Fruit fly (Drosophila melanogaster): Measurements from ENCODE around the gene Pop1.

Pop1 gene

DNA sequence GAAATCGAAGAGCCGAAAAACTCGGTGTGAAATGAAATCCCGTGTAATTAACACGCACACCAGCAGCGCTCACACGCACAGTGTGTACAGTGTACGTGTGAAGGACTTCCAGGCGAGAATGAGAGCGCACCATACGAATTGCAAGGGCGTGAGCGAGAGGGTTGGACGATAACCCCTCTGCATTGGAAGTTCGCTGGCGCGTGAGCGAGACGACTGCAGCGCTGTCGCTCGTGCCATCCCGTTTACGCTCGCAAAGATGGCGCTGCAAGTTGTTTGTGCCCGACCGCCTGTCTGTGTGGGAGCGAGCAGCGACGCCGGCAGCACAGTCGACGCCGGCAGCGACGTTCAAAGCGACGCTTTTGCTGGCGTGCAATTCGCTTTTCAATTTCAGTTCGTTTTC, 28.6 kb upstream of the Pop1 start, which contains the start of gene Vsx1 (continued):
- TF ChIP-seq Xrp1 (GFP tag; IDR thresholded peaks at IDR 0.05) = no peak
- no peak for TF ChIP-seq CG1529 (GFP tag; optimal IDR thresholded peaks at IDR 0.05)
- TF ChIP-seq Dfd (GFP tag; optimal IDR thresholded peaks at IDR 0.05) = peak in 1 of 2 experiments; percentile 2
- no peak for TF ChIP-seq CG2202 (tag; optimal IDR thresholded peaks at IDR 0.05)
- no peak for TF ChIP-seq CG13287 (GFP tag; IDR thresholded peaks at IDR 0.05; ENCODE audit: partially characterized antibody)
- no peak for TF ChIP-seq CG32772 (GFP tag; IDR thresholded peaks at IDR 0.05)
- TF ChIP-seq CG4360 (GFP tag; IDR thresholded peaks at IDR 0.05) = no peak
- TF ChIP-seq dati (GFP tag; IDR thresholded peaks at IDR 0.05) = no peak
- no peak for TF ChIP-seq CG11695 (GFP tag; IDR thresholded peaks at IDR 0.05)
- TF ChIP-seq sqz (GFP tag; optimal IDR thresholded peaks at IDR 0.05) = no peak
- peak; percentile 51 for TF ChIP-seq nmo (GFP tag; optimal IDR thresholded peaks at IDR 0.05)
- no peak for TF ChIP-seq klu (GFP tag; IDR thresholded peaks at IDR 0.05)
- no peak for TF ChIP-seq cwo (GFP tag; optimal IDR thresholded peaks at IDR 0.05)
- TF ChIP-seq sob (GFP tag; IDR thresholded peaks at IDR 0.05) = 0 out of 2 replicates have a peak, but pooled peaks have one; percentile 32
- no peak for TF ChIP-seq btn (GFP tag; optimal IDR thresholded peaks at IDR 0.05)
- TF ChIP-seq CG4617 (GFP tag; optimal IDR thresholded peaks at IDR 0.05; ENCODE audit: borderline replicate concordance) = no peak
- TF ChIP-seq ash1 (GFP tag; optimal IDR thresholded peaks at IDR 0.05) = no peak
- TF ChIP-seq cato (GFP tag; optimal IDR thresholded peaks at IDR 0.05; ENCODE audit: borderline replicate concordance) = no peak
- TF ChIP-seq CG11696 (GFP tag; IDR thresholded peaks at IDR 0.05) = no peak
- TF ChIP-seq dan (GFP tag; IDR thresholded peaks at IDR 0.05) = no peak
- TF ChIP-seq Adf1 (GFP tag; IDR thresholded peaks at IDR 0.05) = peak; percentile 99
- no peak for TF ChIP-seq esg (GFP tag; conservative IDR thresholded peaks at IDR 0.05)
- no peak for TF ChIP-seq Dek (tag; optimal IDR thresholded peaks at IDR 0.05)
- TF ChIP-seq mam (GFP tag; optimal IDR thresholded peaks at IDR 0.05) = no peak
- TF ChIP-seq CG18476 (GFP tag; optimal IDR thresholded peaks at IDR 0.05) = no peak
- no peak for TF ChIP-seq Atf-2 (GFP tag; optimal IDR thresholded peaks at IDR 0.05)
- TF ChIP-seq CG13424 (tag; optimal IDR thresholded peaks at IDR 0.05) = no peak
- peak; percentile 24; the same call in 1 of the 2 replicates for TF ChIP-seq bbx (GFP tag; IDR thresholded peaks at IDR 0.05; ENCODE audit: partially characterized antibody)
- no peak for TF ChIP-seq BEAF-32 (GFP tag; optimal IDR thresholded peaks at IDR 0.05)
- TF ChIP-seq NC2β (GFP tag; optimal IDR thresholded peaks at IDR 0.05) = no peak
- TF ChIP-seq br (optimal IDR thresholded peaks at IDR 0.05) = no peak
- TF ChIP-seq CG15601 (tag; optimal IDR thresholded peaks at IDR 0.05) = no peak
- no peak for TF ChIP-seq slbo (GFP tag; IDR thresholded peaks at IDR 0.05)
- no peak for TF ChIP-seq YL-1 (GFP tag; optimal IDR thresholded peaks at IDR 0.05)
- no peak for TF ChIP-seq Sry-β (GFP tag; optimal IDR thresholded peaks at IDR 0.05)
- no peak for TF ChIP-seq wor (GFP tag; IDR thresholded peaks at IDR 0.05)
- no peak for TF ChIP-seq eve (GFP tag; optimal IDR thresholded peaks at IDR 0.05)
- no peak for TF ChIP-seq CG10565 (GFP tag; optimal IDR thresholded peaks at IDR 0.05)
- no peak for TF ChIP-seq gsb-n (tag; optimal IDR thresholded peaks at IDR 0.05)
- TF ChIP-seq CG12236 (GFP tag; optimal IDR thresholded peaks at IDR 0.05) = no peak
- no peak for TF ChIP-seq row (GFP tag; IDR thresholded peaks at IDR 0.05)
- TF ChIP-seq CG3726 (GFP tag; IDR thresholded peaks at IDR 0.05) = no peak
- TF ChIP-seq inv (GFP tag; IDR thresholded peaks at IDR 0.05; ENCODE audit: partially characterized antibody) = no peak
- no peak for TF ChIP-seq D19A (tag; optimal IDR thresholded peaks at IDR 0.05)
- TF ChIP-seq mld (GFP tag; IDR thresholded peaks at IDR 0.05; ENCODE audit: partially characterized antibody) = no peak
- TF ChIP-seq CG6683 (GFP tag; optimal IDR thresholded peaks at IDR 0.05) = no peak
- no peak for TF ChIP-seq CG13894 (tag; optimal IDR thresholded peaks at IDR 0.05)
- TF ChIP-seq CG5245 (GFP tag; optimal IDR thresholded peaks at IDR 0.05) = no peak
- no peak for TF ChIP-seq CG7987 (GFP tag; optimal IDR thresholded peaks at IDR 0.05)
- no peak for TF ChIP-seq CG10979 (tag; optimal IDR thresholded peaks at IDR 0.05)
- no peak for TF ChIP-seq CG16815 (GFP tag; optimal IDR thresholded peaks at IDR 0.05)
- TF ChIP-seq eyg (GFP tag; optimal IDR thresholded peaks at IDR 0.05) = no peak
